Worm (Caenorhabditis elegans) whole organism, L4 larva: ENCODE results near the gene clc-8.
"Not testable (repeated sequence)": the region's sequence is repeated elsewhere in the genome, so short reads cannot be mapped to it uniquely, and the experiment has no call there.

ENCODE experiments used
- F37D6.2 ChIP-seq: sonication (generic microtip); optimal IDR thresholded peaks from 2 replicates; lab custom pipeline; 2016; ENCODE audit warnings: mild to moderate bottlenecking, missing genetic modification characterization, missing compliant biosample characterization
- T26A8.4 ChIP-seq: fragments of 200-800 bp; sonication (Bioruptor generic); IDR thresholded peaks from 2 replicates; pipeline ENCODE4 v1.3.6; 2022; ENCODE audit warnings: missing genetic modification characterization, missing compliant biosample characterization
- Y105C5A.15 ChIP-seq: fragments of 200-800 bp; sonication (Bioruptor generic); IDR thresholded peaks from 2 replicates; pipeline ENCODE4 v1.3.6; 2022; ENCODE audit warnings: missing genetic modification characterization, missing compliant biosample characterization
- Y5F2A.4 ChIP-seq: fragments of 200-800 bp; sonication (Bioruptor generic); optimal IDR thresholded peaks from 2 replicates; lab custom pipeline; 2018; ENCODE audit warnings: mild to moderate bottlenecking, missing genetic modification characterization, missing compliant biosample characterization
- aha-1 ChIP-seq: fragments of 150-350 bp; peaks from one replicate; lab custom pipeline; 2014; ENCODE audit warnings: missing biosample characterization, missing genetic modification characterization
- arid-1 ChIP-seq: fragments of 200-800 bp; sonication (Bioruptor generic); conservative IDR thresholded peaks from 2 replicates; pipeline ENCODE4 v1.3.6; 2022; ENCODE audit warnings: missing genetic modification reagents, missing genetic modification characterization, missing compliant biosample characterization
- ceh-20 ChIP-seq: fragments of 200-800 bp; sonication (Bioruptor generic); IDR thresholded peaks from 2 replicates; pipeline ENCODE4 v1.3.6; 2022; ENCODE audit warnings: missing genetic modification reagents, missing genetic modification characterization, missing compliant biosample characterization
- ceh-28 ChIP-seq: fragments of 150-350 bp; optimal IDR thresholded peaks from 2 replicates; lab custom pipeline; 2014; ENCODE audit warnings: missing biosample characterization, missing genetic modification reagents, missing genetic modification characterization
- ceh-32 ChIP-seq: sonication (generic microtip); optimal IDR thresholded peaks from 2 replicates; lab custom pipeline; 2016; ENCODE audit warnings: mild to moderate bottlenecking, missing genetic modification characterization, missing compliant biosample characterization; ENCODE audit not compliant: poor library complexity
- ctbp-1 ChIP-seq: fragments of 200-800 bp; sonication (Bioruptor generic); IDR thresholded peaks from 2 replicates; pipeline ENCODE4 v1.3.6; 2022; ENCODE audit warnings: missing genetic modification reagents, missing genetic modification characterization, missing compliant biosample characterization
- daf-19 ChIP-seq: fragments of 200-800 bp; sonication (Bioruptor generic); conservative IDR thresholded peaks from 2 replicates; pipeline ENCODE4 v1.3.6; 2022; ENCODE audit warnings: missing genetic modification characterization, missing compliant biosample characterization
- dmd-6 ChIP-seq: fragments of 200-800 bp; sonication (Bioruptor generic); IDR thresholded peaks from 2 replicates; pipeline ENCODE4 v1.3.6; 2022; ENCODE audit warnings: missing genetic modification reagents, missing genetic modification characterization, missing compliant biosample characterization
- dpl-1 ChIP-seq: fragments of 150-350 bp; optimal IDR thresholded peaks from 2 replicates; lab custom pipeline; 2014; ENCODE audit warnings: missing biosample characterization, missing genetic modification reagents, missing genetic modification characterization
- egl-27 ChIP-seq: sonication (generic microtip); optimal IDR thresholded peaks from 3 replicates; lab custom pipeline; 2017; ENCODE audit warnings: missing biosample characterization, missing genetic modification reagents, missing genetic modification characterization
- fkh-10 ChIP-seq: fragments of 150-350 bp; optimal IDR thresholded peaks from 2 replicates; lab custom pipeline; 2014; ENCODE audit warnings: missing biosample characterization, missing genetic modification reagents, missing genetic modification characterization
- hif-1 ChIP-seq, 2 experiments: sonication (generic microtip); optimal IDR thresholded peaks; 2 replicates each; lab custom pipeline; 2016 to 2017; ENCODE audit warnings: missing compliant biosample characterization in 2 of 2, missing genetic modification characterization in 2 of 2, missing genetic modification reagents in 2 of 2, missing genotype in 2 of 2, mild to moderate bottlenecking in 1 of 2
- hmg-1.1 ChIP-seq: fragments of 200-800 bp; sonication (Bioruptor generic); IDR thresholded peaks from 2 replicates; pipeline ENCODE4 v1.3.6; 2022; ENCODE audit warnings: missing genetic modification reagents, missing genetic modification characterization, missing compliant biosample characterization
- lin-13 ChIP-seq: fragments of 150-350 bp; optimal IDR thresholded peaks from 2 replicates; lab custom pipeline; 2014; ENCODE audit warnings: missing biosample characterization, missing genetic modification reagents, missing genetic modification characterization
- lin-15B ChIP-seq: fragments of 150-350 bp; sonication (generic microtip); optimal IDR thresholded peaks from 3 replicates; lab custom pipeline; 2014; ENCODE audit warnings: missing biosample characterization, missing genetic modification characterization
- lin-39 ChIP-seq: fragments of 150-350 bp; optimal IDR thresholded peaks from 2 replicates; lab custom pipeline; 2014; ENCODE audit warnings: missing biosample characterization, missing genetic modification reagents, missing genetic modification characterization
- lsy-2 ChIP-seq, 2 experiments: fragments of 150-350 bp in 1 of 2; sonication (generic microtip) in 1 of 2; optimal IDR thresholded peaks; 2 replicates each; lab custom pipeline; 2014 to 2017; ENCODE audit warnings: missing biosample characterization in 2 of 2, missing genetic modification characterization in 2 of 2
- mdl-1 ChIP-seq, 2 experiments: fragments of 150-350 bp in 1 of 2; sonication (generic microtip) in 1 of 2; optimal IDR thresholded peaks; 2 replicates each; lab custom pipeline; 2014 to 2017; ENCODE audit warnings: missing biosample characterization in 2 of 2, missing genetic modification characterization in 2 of 2
- mdt-29 ChIP-seq: fragments of 200-800 bp; sonication (Bioruptor generic); IDR thresholded peaks from 2 replicates; pipeline ENCODE4 v1.3.6; 2022; ENCODE audit warnings: missing genetic modification reagents, missing genetic modification characterization, missing compliant biosample characterization
- mep-1 ChIP-seq: fragments of 150-350 bp; sonication (generic microtip); optimal IDR thresholded peaks from 3 replicates; lab custom pipeline; 2014; ENCODE audit warnings: missing biosample characterization, missing genetic modification characterization
- mes-2 ChIP-seq: sonication (generic microtip); optimal IDR thresholded peaks from 2 replicates; lab custom pipeline; 2016; ENCODE audit warnings: missing genotype, mild to moderate bottlenecking, missing genetic modification characterization, missing compliant biosample characterization; ENCODE audit not compliant: poor library complexity, severe bottlenecking
- nhr-102 ChIP-seq: sonication (generic microtip); optimal IDR thresholded peaks from 2 replicates; lab custom pipeline; 2016; ENCODE audit warnings: mild to moderate bottlenecking, missing genetic modification characterization, moderate library complexity, missing compliant biosample characterization
- nhr-11 ChIP-seq: fragments of 150-350 bp; optimal IDR thresholded peaks from 2 replicates; lab custom pipeline; 2014; ENCODE audit warnings: missing biosample characterization, missing genetic modification characterization
- nhr-77 ChIP-seq: fragments of 150-350 bp; optimal IDR thresholded peaks from 2 replicates; lab custom pipeline; 2014; ENCODE audit warnings: missing biosample characterization, missing genetic modification characterization
- rbr-2 ChIP-seq: sonication (generic microtip); optimal IDR thresholded peaks from 2 replicates; lab custom pipeline; 2016; ENCODE audit warnings: missing genotype, missing genetic modification characterization, missing compliant biosample characterization
- saeg-2 ChIP-seq: fragments of 200-800 bp; sonication (Bioruptor generic); IDR thresholded peaks from 2 replicates; pipeline ENCODE4 v1.3.6; 2022; ENCODE audit warnings: missing genetic modification reagents, missing genetic modification characterization, missing compliant biosample characterization
- spr-1 ChIP-seq: sonication (generic microtip); optimal IDR thresholded peaks from 2 replicates; lab custom pipeline; 2016; ENCODE audit warnings: mild to moderate bottlenecking, missing genetic modification characterization, missing compliant biosample characterization
- unc-62 ChIP-seq, 3 experiments: fragments of 150-350 bp in 1 of 3; sonication (generic microtip); optimal IDR thresholded peaks in 2 of 3; peaks in 1 of 3; 1 replicate in 1 of 3; 2 replicates in 2 of 3; lab custom pipeline; 2014 to 2017; ENCODE audit warnings: missing biosample characterization in 3 of 3, missing genetic modification characterization in 3 of 3, missing genetic modification reagents in 3 of 3, missing genotype in 1 of 3

Gene clc-8

ce11 chrIV:14361189-14361588, 32.7 kb upstream of the clc-8 start, which contains the start of gene ssu-2:
Gene ssu-2, plus strand, starts transcription at chrIV:14361247.
- TF ChIP-seq aha-1 (tag; lab: Kevin White, UChicago) (peak; percentile 54), lin-39 (tag; lab: Kevin White, UChicago) (no peak), unc-62 (GFP tag; optimal IDR thresholded peaks at IDR 0.05 in 1 of 2; lab: Kevin White, UChicago) (peak in 1 of 2 experiments; percentile 75), unc-62 (tag; optimal IDR thresholded peaks at IDR 0.05; lab: Kevin White, UChicago) (no peak), lin-15B (tag; lab: Kevin White, UChicago) (no peak)

ce11 chrIV:14365837-14366378, 28.0 kb upstream of the clc-8 start:
- TF ChIP-seq ceh-20 (GFP tag; lab: Robert Waterston, UW) (no peak), hif-1 (tag; optimal IDR thresholded peaks at IDR 0.05; lab: Kevin White, UChicago) (no peak), unc-62 (GFP tag; optimal IDR thresholded peaks at IDR 0.05 in 1 of 2; lab: Kevin White, UChicago) (peak in 1 of 2 experiments; percentile 93), unc-62 (tag; optimal IDR thresholded peaks at IDR 0.05; lab: Kevin White, UChicago) (no peak), aha-1 (tag; lab: Kevin White, UChicago) (peak; percentile 66)
- TF ChIP-seq, all 104 proteins: peak for 2

ce11 chrIV:14371639-14372038, 22.3 kb upstream of the clc-8 start:
- TF ChIP-seq arid-1 (GFP tag; lab: Robert Waterston, UW): no peak
- TF ChIP-seq mep-1 (tag; lab: Kevin White, UChicago): peak; percentile 56
- TF ChIP-seq F37D6.2 (tag; lab: Kevin White, UChicago): peak; percentile 40
- TF ChIP-seq ctbp-1 (GFP tag; lab: Robert Waterston, UW): peak; percentile 77
- TF ChIP-seq lsy-2 (tag; optimal IDR thresholded peaks at IDR 0.05; lab: Kevin White, UChicago): peak; percentile 30 to 70
- no peak for TF ChIP-seq egl-27 (tag; lab: Kevin White, UChicago)
- peak; percentile 64; the same call in 1 of the 2 replicates for TF ChIP-seq hmg-1.1
- TF ChIP-seq lin-13: no peak
- no peak for TF ChIP-seq nhr-102
- TF ChIP-seq fkh-10 (GFP tag; lab: Kevin White, UChicago): peak; percentile 89
- TF ChIP-seq mes-2: no peak
- TF ChIP-seq Y5F2A.4 (GFP tag; lab: Kevin White, UChicago): no peak
- no peak for TF ChIP-seq saeg-2 (GFP tag; lab: Robert Waterston, UW)
- TF ChIP-seq ceh-28 (tag; lab: Kevin White, UChicago): peak; percentile 15
- TF ChIP-seq dpl-1: peak; percentile 3
- 0 out of 2 replicates have a peak, but pooled peaks have one; percentile 37 for TF ChIP-seq ceh-20 (GFP tag; lab: Robert Waterston, UW)
- TF ChIP-seq aha-1 (tag; lab: Kevin White, UChicago): peak; percentile 93
- no peak for TF ChIP-seq dmd-6 (GFP tag; lab: Robert Waterston, UW)
- peak; percentile 71 for TF ChIP-seq rbr-2 (tag; lab: Kevin White, UChicago)
- TF ChIP-seq nhr-77 (tag; lab: Kevin White, UChicago): no peak
- TF ChIP-seq mdl-1 (tag; optimal IDR thresholded peaks at IDR 0.05; lab: Kevin White, UChicago): peak in 1 of 2 experiments; percentile 14
- peak; percentile 27 for TF ChIP-seq nhr-11 (tag; lab: Kevin White, UChicago)
- no peak for TF ChIP-seq Y105C5A.15
- TF ChIP-seq spr-1 (tag; lab: Kevin White, UChicago): no peak
- no peak for TF ChIP-seq T26A8.4 (GFP tag; lab: Robert Waterston, UW)
- TF ChIP-seq mdt-29 (GFP tag; lab: Robert Waterston, UW): no peak

ce11 chrIV:14373814-14374213, 20.1 kb upstream of the clc-8 start, which contains the start of gene Y67A10A.7:
Gene Y67A10A.7, plus strand, starts transcription at chrIV:14374114.
- TF ChIP-seq ceh-28 (tag; lab: Kevin White, UChicago); ceh-32 (tag; lab: Kevin White, UChicago); daf-19 (GFP tag; lab: Robert Waterston, UW): not testable (repeated sequence)
- TF ChIP-seq, all 104 proteins: peak for 0; not testable (repeated sequence) for 104
